Fruit fly (Drosophila melanogaster): ENCODE results near the gene CG2120.

dm6 chrX:8145501-8146157, 10.0 kb downstream of the CG2120 start, which contains the start of the genes alpha-PheRS and CG2129:
- TF ChIP-seq CG8478 (optimal IDR thresholded peaks at IDR 0.05) (no peak), CTCF (optimal IDR thresholded peaks at IDR 0.05) (no peak)
